Worm (Caenorhabditis elegans) whole organism, L1 larva: Measurements from ENCODE around the gene W04E12.7.

Experiments
- C04F5.9 ChIP-seq: sonication (generic microtip); optimal IDR thresholded peaks from 2 replicates; lab custom pipeline; 2016; ENCODE audit warnings: missing genetic modification characterization, missing compliant biosample characterization
- C16A3.4 ChIP-seq: fragments of 150-350 bp; optimal IDR thresholded peaks from 2 replicates; lab custom pipeline; 2014; ENCODE audit warnings: missing biosample characterization, missing genetic modification characterization
- aha-1 ChIP-seq: fragments of 150-350 bp; optimal IDR thresholded peaks from 2 replicates; lab custom pipeline; 2014; ENCODE audit warnings: missing biosample characterization, missing genetic modification characterization
- blmp-1 ChIP-seq: fragments of 150-350 bp; optimal IDR thresholded peaks from 2 replicates; lab custom pipeline; 2014; ENCODE audit warnings: missing biosample characterization, missing genetic modification characterization
- ceh-82 ChIP-seq, 3 experiments: fragments of 150-350 bp in 1 of 3; sonication (generic microtip) in 2 of 3; optimal IDR thresholded peaks; 2 replicates each; lab custom pipeline; 2014 to 2017; ENCODE audit warnings: missing biosample characterization in 3 of 3, missing genetic modification characterization in 3 of 3
- ceh-90 ChIP-seq: sonication (generic microtip); optimal IDR thresholded peaks from 2 replicates; lab custom pipeline; 2016; ENCODE audit warnings: missing genetic modification characterization, missing compliant biosample characterization
- dsc-1 ChIP-seq: sonication (generic microtip); optimal IDR thresholded peaks from 2 replicates; lab custom pipeline; 2016; ENCODE audit warnings: mild to moderate bottlenecking, missing genetic modification characterization, missing compliant biosample characterization
- elt-2 ChIP-seq: sonication (generic microtip); optimal IDR thresholded peaks from 2 replicates; lab custom pipeline; 2016; ENCODE audit warnings: missing genetic modification characterization, mild to moderate bottlenecking, inconsistent platforms, missing compliant biosample characterization, missing genetic modification reagents
- elt-3 ChIP-seq, 6 experiments: fragments of 150-350 bp in 1 of 6; sonication (generic microtip); optimal IDR thresholded peaks; 2 replicates each; lab custom pipeline; 2017 to 2018; ENCODE audit warnings: missing biosample characterization in 6 of 6, missing genetic modification characterization in 6 of 6, inconsistent platforms in 1 of 6
- fkh-8 ChIP-seq: sonication (generic microtip); optimal IDR thresholded peaks from 2 replicates; lab custom pipeline; 2016; ENCODE audit warnings: mild to moderate bottlenecking, missing genetic modification characterization, missing compliant biosample characterization
- fos-1 ChIP-seq: fragments of 150-350 bp; optimal IDR thresholded peaks from 2 replicates; lab custom pipeline; 2014; ENCODE audit warnings: missing biosample characterization, missing genetic modification characterization
- irx-1 ChIP-seq: sonication (generic microtip); optimal IDR thresholded peaks from 2 replicates; lab custom pipeline; 2016; ENCODE audit warnings: missing genetic modification characterization, missing compliant biosample characterization
- lin-13 ChIP-seq: fragments of 150-350 bp; optimal IDR thresholded peaks from 2 replicates; lab custom pipeline; 2014; ENCODE audit warnings: missing biosample characterization, missing genetic modification reagents, missing genetic modification characterization
- lsy-2 ChIP-seq, 2 experiments: fragments of 150-350 bp; optimal IDR thresholded peaks; 2 replicates each; lab custom pipeline; 2014; ENCODE audit warnings: missing biosample characterization in 2 of 2, missing genetic modification characterization in 2 of 2
- nhr-19 ChIP-seq: fragments of 200-800 bp; sonication (Bioruptor generic); conservative IDR thresholded peaks from 2 replicates; pipeline ENCODE4 v1.3.6; 2022; ENCODE audit warnings: missing genetic modification characterization, missing compliant biosample characterization
- nhr-237 ChIP-seq: fragments of 150-350 bp; optimal IDR thresholded peaks from 2 replicates; lab custom pipeline; 2014; ENCODE audit warnings: missing biosample characterization, missing genetic modification characterization
- nhr-28 ChIP-seq: fragments of 150-350 bp; optimal IDR thresholded peaks from 2 replicates; lab custom pipeline; 2014; ENCODE audit warnings: missing biosample characterization, missing genetic modification characterization
- nhr-76 ChIP-seq: sonication (generic microtip); optimal IDR thresholded peaks from 2 replicates; lab custom pipeline; 2017; ENCODE audit warnings: missing biosample characterization, missing genetic modification characterization
- nhr-84 ChIP-seq: sonication (generic microtip); optimal IDR thresholded peaks from 2 replicates; lab custom pipeline; 2017; ENCODE audit warnings: missing biosample characterization, missing genetic modification characterization
- nhr-90 ChIP-seq: sonication (generic microtip); optimal IDR thresholded peaks from 2 replicates; lab custom pipeline; 2016; ENCODE audit warnings: mild to moderate bottlenecking, missing genetic modification characterization, missing compliant biosample characterization; ENCODE audit not compliant: poor library complexity
- pag-3 ChIP-seq: sonication (generic microtip); optimal IDR thresholded peaks from 2 replicates; lab custom pipeline; 2017; ENCODE audit warnings: missing genetic modification characterization, mild to moderate bottlenecking, missing compliant biosample characterization, antibody characterized with exemption, borderline replicate concordance; ENCODE audit not compliant: insufficient read depth
- snpc-4 ChIP-seq: fragments of 150-350 bp; optimal IDR thresholded peaks from 2 replicates; lab custom pipeline; 2014; ENCODE audit warnings: missing biosample characterization, missing genetic modification characterization
- sox-4 ChIP-seq: sonication (generic microtip); optimal IDR thresholded peaks from 2 replicates; lab custom pipeline; 2016; ENCODE audit warnings: missing genetic modification characterization, missing compliant biosample characterization
- sptf-1 ChIP-seq: fragments of 150-350 bp; optimal IDR thresholded peaks from 2 replicates; lab custom pipeline; 2014; ENCODE audit warnings: missing biosample characterization, missing genetic modification characterization
- sup-37 ChIP-seq: fragments of 200-800 bp; sonication (Bioruptor generic); optimal IDR thresholded peaks from 2 replicates; lab custom pipeline; 2018; ENCODE audit warnings: mild to moderate bottlenecking, missing genetic modification characterization, missing compliant biosample characterization
- tbx-2 ChIP-seq: sonication (generic microtip); optimal IDR thresholded peaks from 2 replicates; lab custom pipeline; 2016; ENCODE audit warnings: missing genetic modification characterization, missing compliant biosample characterization
- unc-62 ChIP-seq: fragments of 150-350 bp; optimal IDR thresholded peaks from 2 replicates; lab custom pipeline; 2014; ENCODE audit warnings: missing biosample characterization, missing genetic modification reagents, missing genetic modification characterization
- unc-98 ChIP-seq: fragments of 200-800 bp; sonication (Bioruptor generic); IDR thresholded peaks from 2 replicates; pipeline ENCODE4 v1.3.6; 2022; ENCODE audit warnings: missing genetic modification characterization, missing compliant biosample characterization
- xbp-1 ChIP-seq: sonication (generic microtip); optimal IDR thresholded peaks from 2 replicates; lab custom pipeline; 2016; ENCODE audit warnings: missing genetic modification characterization, missing compliant biosample characterization
- zag-1 ChIP-seq: fragments of 150-350 bp; optimal IDR thresholded peaks from 2 replicates; lab custom pipeline; 2014; ENCODE audit warnings: missing biosample characterization, missing genetic modification characterization
- ztf-11 ChIP-seq, 2 experiments: sonication (generic microtip); optimal IDR thresholded peaks; 2 replicates each; lab custom pipeline; 2016 to 2017; ENCODE audit warnings: missing genetic modification characterization in 2 of 2, missing biosample characterization in 1 of 2, missing compliant biosample characterization in 1 of 2

The W04E12.7 gene

DNA sequence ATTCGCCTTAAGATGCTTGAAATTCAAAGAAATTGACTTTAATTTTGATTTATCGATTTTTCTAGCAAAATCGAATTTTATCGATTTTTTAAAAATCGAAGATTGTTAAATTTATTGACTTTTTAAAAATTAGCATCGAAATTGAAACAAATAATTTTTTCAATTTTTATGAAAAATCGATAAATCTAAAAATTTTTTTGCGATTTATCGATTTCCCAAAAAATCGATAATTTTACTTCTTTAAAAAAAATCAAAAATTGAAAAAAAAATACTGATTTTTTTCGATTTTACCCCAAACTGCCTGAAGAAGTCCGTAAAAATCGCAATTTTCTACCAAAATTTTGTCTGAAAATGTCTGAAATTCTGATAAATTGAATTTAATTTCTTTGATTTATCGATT lies 45.4 kb downstream of the W04E12.7 start:
- TF ChIP-seq dsc-1 (no peak), nhr-84 (tag; lab: Kevin White, UChicago) (no peak), elt-2 (tag; lab: Kevin White, UChicago) (no peak), C04F5.9 (no peak), aha-1 (tag; lab: Kevin White, UChicago) (no peak), ceh-90 (no peak), C16A3.4 (tag; lab: Kevin White, UChicago) (no peak), tbx-2 (tag; lab: Kevin White, UChicago) (no peak), fos-1 (tag; lab: Kevin White, UChicago) (no peak), nhr-19 (no peak), snpc-4 (no peak), ztf-11 (tag; optimal IDR thresholded peaks at IDR 0.05; lab: Kevin White, UChicago) (no peak), lin-13 (GFP tag; lab: Kevin White, UChicago) (no peak), nhr-90 (no peak), blmp-1 (tag; lab: Kevin White, UChicago) (no peak), unc-98 (GFP tag; lab: Robert Waterston, UW) (no peak)
- TF ChIP-seq, all 84 proteins: peak for 0

DNA sequence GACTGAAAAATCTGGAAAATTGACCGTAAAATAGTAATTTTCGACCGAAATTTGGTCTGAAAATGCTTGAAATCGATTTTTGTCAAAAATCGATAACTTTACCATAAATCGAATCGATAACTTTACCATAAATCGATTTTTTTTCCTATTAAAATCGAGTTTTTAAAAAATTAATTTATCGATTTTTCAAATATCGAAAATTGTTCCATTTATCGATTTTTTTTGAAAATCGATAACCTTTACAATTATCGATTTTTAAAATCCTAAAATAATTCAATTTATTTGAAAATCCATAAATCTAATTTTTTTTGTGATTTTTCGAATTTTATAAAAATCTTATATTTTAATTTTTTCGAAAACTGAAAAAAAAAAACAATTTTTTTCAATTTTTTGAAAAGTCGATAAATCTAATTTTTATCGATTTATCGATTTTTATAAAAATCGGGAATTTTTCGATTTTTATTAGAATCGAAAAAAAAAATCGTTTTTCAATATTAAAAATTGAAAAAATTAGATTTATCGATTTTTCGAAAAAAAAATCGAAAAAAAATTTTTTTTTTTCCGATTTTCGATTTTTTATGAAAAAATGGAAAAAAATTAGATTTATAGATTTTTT lies 46.0 kb downstream of the W04E12.7 start:
- TF ChIP-seq aha-1 (tag; lab: Kevin White, UChicago) (no peak), ceh-82 (tag; optimal IDR thresholded peaks at IDR 0.05; lab: Kevin White, UChicago) (no peak), unc-62 (GFP tag; lab: Kevin White, UChicago) (no peak), unc-98 (GFP tag; lab: Robert Waterston, UW) (no peak), fkh-8 (tag; lab: Kevin White, UChicago) (no peak), elt-3 (tag; optimal IDR thresholded peaks at IDR 0.05; lab: Kevin White, UChicago) (no peak), xbp-1 (tag; lab: Kevin White, UChicago) (no peak), sptf-1 (no peak), sup-37 (GFP tag; lab: Kevin White, UChicago) (no peak), irx-1 (tag; lab: Kevin White, UChicago) (no peak), lsy-2 (tag; optimal IDR thresholded peaks at IDR 0.05; lab: Kevin White, UChicago) (no peak), nhr-237 (no peak), pag-3 (no peak), zag-1 (tag; lab: Kevin White, UChicago) (no peak), nhr-28 (tag; lab: Kevin White, UChicago) (no peak), nhr-76 (tag; lab: Kevin White, UChicago) (no peak), sox-4 (tag; lab: Kevin White, UChicago) (no peak)
